Fruit fly (Drosophila melanogaster) whole organism, embryonic: Measurements from ENCODE around the gene Ir64a.

Source experiments
- BEAF-32 ChIP-seq: fragments of 200-800 bp; sonication (Bioruptor generic); optimal IDR thresholded peaks from 3 replicates; lab custom pipeline; 2017; ENCODE audit warnings: missing biosample characterization, missing genetic modification characterization, mild to moderate bottlenecking, moderate library complexity, missing genetic modification reagents
- CG1024 ChIP-seq: fragments of 200-800 bp; sonication (Bioruptor generic); IDR thresholded peaks from 2 replicates; pipeline ENCODE4 v1.3.6; 2022; ENCODE audit warnings: missing biosample characterization, missing genetic modification characterization
- CG10267 ChIP-seq: fragments of 200-800 bp; sonication (Bioruptor generic); optimal IDR thresholded peaks from 2 replicates; lab custom pipeline; 2018; ENCODE audit warnings: missing biosample characterization, mild to moderate bottlenecking, missing genetic modification characterization, moderate library complexity
- CG12659 ChIP-seq: fragments of 200-800 bp; sonication (Bioruptor generic); optimal IDR thresholded peaks from 3 replicates; lab custom pipeline; 2017; ENCODE audit warnings: mild to moderate bottlenecking, missing biosample characterization, missing genetic modification reagents, missing genetic modification characterization
- CG13424 ChIP-seq: fragments of 200-800 bp; sonication (Bioruptor generic); optimal IDR thresholded peaks from 2 replicates; lab custom pipeline; 2019; ENCODE audit warnings: missing biosample characterization, mild to moderate bottlenecking, missing genetic modification characterization, moderate library complexity
- CG15011 ChIP-seq: fragments of 200-800 bp; sonication (Bioruptor generic); optimal IDR thresholded peaks from 3 replicates; lab custom pipeline; 2018; ENCODE audit warnings: missing biosample characterization, mild to moderate bottlenecking, missing genetic modification characterization
- CG17385 ChIP-seq: fragments of 200-800 bp; sonication (Bioruptor generic); optimal IDR thresholded peaks from 3 replicates; lab custom pipeline; 2018; ENCODE audit warnings: missing biosample characterization, mild to moderate bottlenecking, missing genetic modification characterization
- CG18599 ChIP-seq: fragments of 200-800 bp; sonication (Bioruptor generic); optimal IDR thresholded peaks from 3 replicates; lab custom pipeline; 2017; ENCODE audit warnings: missing biosample characterization, missing genetic modification characterization, mild to moderate bottlenecking, moderate library complexity, missing genetic modification reagents
- CG2120 ChIP-seq: fragments of 200-800 bp; sonication (Bioruptor generic); optimal IDR thresholded peaks from 3 replicates; lab custom pipeline; 2016; ENCODE audit warnings: missing biosample characterization, missing genetic modification characterization
- CG2199 ChIP-seq: fragments of 200-800 bp; sonication (Bioruptor generic); IDR thresholded peaks from 3 replicates; pipeline ENCODE4 v1.3.6; 2022; ENCODE audit warnings: missing biosample characterization, missing genetic modification characterization
- CG2678 ChIP-seq: fragments of 200-800 bp; sonication (Bioruptor generic); optimal IDR thresholded peaks from 3 replicates; lab custom pipeline; 2019; ENCODE audit warnings: missing biosample characterization, mild to moderate bottlenecking, missing genetic modification characterization, moderate library complexity
- CG32772 ChIP-seq: fragments of 200-800 bp; sonication (Bioruptor generic); IDR thresholded peaks from 2 replicates; pipeline ENCODE4 v1.3.6; 2022; ENCODE audit warnings: missing biosample characterization, missing genetic modification characterization
- CG3281 ChIP-seq: fragments of 200-800 bp; sonication (Bioruptor generic); optimal IDR thresholded peaks from 3 replicates; lab custom pipeline; 2017; ENCODE audit warnings: missing biosample characterization, mild to moderate bottlenecking, missing genetic modification characterization
- CG33557 ChIP-seq: fragments of 200-800 bp; sonication (Bioruptor generic); optimal IDR thresholded peaks from 2 replicates; lab custom pipeline; 2019; ENCODE audit warnings: missing biosample characterization, mild to moderate bottlenecking, missing genetic modification characterization, moderate library complexity
- CG34224 ChIP-seq: fragments of 200-800 bp; sonication (Bioruptor generic); IDR thresholded peaks from 3 replicates; pipeline ENCODE4 v1.3.6; 2022; ENCODE audit warnings: missing biosample characterization, missing genetic modification characterization; ENCODE audit not compliant: partially characterized antibody
- CG3838 ChIP-seq: fragments of 200-800 bp; sonication (Bioruptor generic); optimal IDR thresholded peaks from 3 replicates; lab custom pipeline; 2016; ENCODE audit warnings: missing biosample characterization, missing genetic modification characterization
- CG7357 ChIP-seq: fragments of 200-800 bp; sonication (Bioruptor generic); IDR thresholded peaks from 3 replicates; pipeline ENCODE4 v1.3.6; 2022; ENCODE audit warnings: missing biosample characterization, missing genetic modification characterization
- CG9437 ChIP-seq: fragments of 200-800 bp; sonication (Bioruptor generic); optimal IDR thresholded peaks from 2 replicates; lab custom pipeline; 2018; ENCODE audit warnings: missing biosample characterization, mild to moderate bottlenecking, missing genetic modification characterization
- Dll ChIP-seq: fragments of 200-800 bp; sonication (Bioruptor generic); IDR thresholded peaks from 4 replicates; pipeline ENCODE4 v1.3.6; 2022; ENCODE audit warnings: missing biosample characterization, missing genetic modification characterization; ENCODE audit not compliant: partially characterized antibody
- Dp ChIP-seq: fragments of 200-800 bp; sonication (Bioruptor generic); optimal IDR thresholded peaks from 2 replicates; lab custom pipeline; 2018; ENCODE audit warnings: missing biosample characterization, mild to moderate bottlenecking, missing genetic modification characterization, moderate library complexity
- Eip74EF ChIP-seq, 2 experiments: fragments of 200-800 bp in 1 of 2; fragments of >200 bp in 1 of 2; sonication (Bioruptor generic) in 1 of 2; optimal IDR thresholded peaks; 2 replicates each; lab custom pipeline; 2017 to 2019; ENCODE audit warnings: missing biosample characterization in 2 of 2, missing genetic modification characterization in 2 of 2, mild to moderate bottlenecking in 1 of 2, moderate library complexity in 1 of 2
- Ets97D ChIP-seq: fragments of 200-800 bp; sonication (Bioruptor generic); optimal IDR thresholded peaks from 3 replicates; lab custom pipeline; 2016; ENCODE audit warnings: missing biosample characterization, missing genetic modification characterization
- HLH3B ChIP-seq: fragments of 200-800 bp; sonication (Bioruptor generic); IDR thresholded peaks from 2 replicates; pipeline ENCODE4 v1.3.6; 2022; ENCODE audit warnings: missing biosample characterization, missing genetic modification characterization
- Hmr ChIP-seq: fragments of 200-800 bp; sonication (Bioruptor generic); optimal IDR thresholded peaks from 3 replicates; lab custom pipeline; 2017; ENCODE audit warnings: mild to moderate bottlenecking, missing biosample characterization, missing genetic modification reagents, missing genetic modification characterization
- Med ChIP-seq: fragments of 200-800 bp; sonication (Bioruptor generic); peaks from one replicate; lab custom pipeline; 2016; ENCODE audit warnings: missing biosample characterization, missing genetic modification characterization, mild to moderate bottlenecking, inconsistent platforms, moderate library complexity
- Neu2 ChIP-seq: fragments of 200-800 bp; sonication (Bioruptor generic); optimal IDR thresholded peaks from 3 replicates; lab custom pipeline; 2016; ENCODE audit warnings: missing biosample characterization, missing genetic modification characterization, borderline replicate concordance
- Oli ChIP-seq: fragments of 200-800 bp; sonication (Bioruptor generic); optimal IDR thresholded peaks from 2 replicates; lab custom pipeline; 2018; ENCODE audit warnings: missing biosample characterization, mild to moderate bottlenecking, missing genetic modification characterization, moderate library complexity
- Pdp1 ChIP-seq, 2 experiments: fragments of 200-800 bp; sonication (Bioruptor generic); optimal IDR thresholded peaks; 3 replicates each; lab custom pipeline; 2016; ENCODE audit warnings: missing biosample characterization in 2 of 2, missing genetic modification characterization in 2 of 2, mild to moderate bottlenecking in 1 of 2, moderate library complexity in 1 of 2
- bsh ChIP-seq, 2 experiments: fragments of 200-800 bp; sonication (Bioruptor generic); optimal IDR thresholded peaks; 2 replicates each; lab custom pipeline; 2017 to 2018; ENCODE audit warnings: mild to moderate bottlenecking in 2 of 2, missing biosample characterization in 2 of 2, missing genetic modification characterization in 2 of 2, moderate library complexity in 1 of 2
- btn ChIP-seq: fragments of 200-800 bp; sonication (Bioruptor generic); optimal IDR thresholded peaks from 2 replicates; lab custom pipeline; 2016; ENCODE audit warnings: missing biosample characterization, missing genetic modification characterization
- cato ChIP-seq: fragments of 200-800 bp; sonication (Bioruptor generic); optimal IDR thresholded peaks from 2 replicates; lab custom pipeline; 2016; ENCODE audit warnings: missing biosample characterization, missing genetic modification characterization, borderline replicate concordance
- chif ChIP-seq, 2 experiments: fragments of 200-800 bp; sonication (Bioruptor generic); optimal IDR thresholded peaks; 3 replicates each; lab custom pipeline; 2016; ENCODE audit warnings: missing biosample characterization in 2 of 2, missing genetic modification characterization in 2 of 2
- dan ChIP-seq: fragments of 200-800 bp; sonication (Bioruptor generic); IDR thresholded peaks from 2 replicates; pipeline ENCODE4 v1.3.6; 2022; ENCODE audit warnings: missing biosample characterization, missing genetic modification characterization
- dmrt11E ChIP-seq: fragments of 200-800 bp; sonication (Bioruptor generic); optimal IDR thresholded peaks from 3 replicates; lab custom pipeline; 2018; ENCODE audit warnings: missing biosample characterization, mild to moderate bottlenecking, missing genetic modification characterization, moderate library complexity
- dysf ChIP-seq: fragments of 200-800 bp; sonication (Bioruptor generic); IDR thresholded peaks from 3 replicates; pipeline ENCODE4 v1.3.6; 2022; ENCODE audit warnings: missing biosample characterization, missing genetic modification characterization
- fd3F ChIP-seq: fragments of 200-800 bp; sonication (Bioruptor generic); optimal IDR thresholded peaks from 2 replicates; lab custom pipeline; 2018; ENCODE audit warnings: missing biosample characterization, mild to moderate bottlenecking, missing genetic modification characterization, moderate library complexity
- gem ChIP-seq: fragments of 200-800 bp; sonication (Bioruptor generic); optimal IDR thresholded peaks from 2 replicates; lab custom pipeline; 2019; ENCODE audit warnings: missing biosample characterization, mild to moderate bottlenecking, missing genetic modification characterization, moderate library complexity
- gro ChIP-seq: fragments of 200-800 bp; sonication (Bioruptor generic); optimal IDR thresholded peaks from 2 replicates; lab custom pipeline; 2016; ENCODE audit warnings: missing biosample characterization, missing genetic modification characterization
- ind ChIP-seq: fragments of 200-800 bp; sonication (Bioruptor generic); optimal IDR thresholded peaks from 3 replicates; lab custom pipeline; 2016; ENCODE audit warnings: missing biosample characterization, missing genetic modification characterization
- klu ChIP-seq: fragments of 200-800 bp; sonication (Bioruptor generic); IDR thresholded peaks from 2 replicates; pipeline ENCODE4 v1.3.6; 2022; ENCODE audit warnings: missing biosample characterization, missing genetic modification characterization
- lola ChIP-seq, 3 experiments: fragments of >200 bp in 2 of 3; fragments of 200-800 bp in 1 of 3; sonication (Bioruptor generic) in 1 of 3; optimal IDR thresholded peaks; 2 replicates each; lab custom pipeline; 2017 to 2019; ENCODE audit warnings: missing biosample characterization in 3 of 3, missing genetic modification characterization in 3 of 3, mild to moderate bottlenecking in 1 of 3, moderate library complexity in 1 of 3
- row ChIP-seq: fragments of 200-800 bp; sonication (Bioruptor generic); IDR thresholded peaks from 3 replicates; pipeline ENCODE4 v1.3.6; 2022; ENCODE audit warnings: missing biosample characterization, missing genetic modification characterization
- sima ChIP-seq: fragments of 200-800 bp; sonication (Bioruptor generic); optimal IDR thresholded peaks from 2 replicates; lab custom pipeline; 2016; ENCODE audit warnings: missing biosample characterization, missing genetic modification characterization
- sqz ChIP-seq: fragments of 200-800 bp; sonication (Bioruptor generic); optimal IDR thresholded peaks from 3 replicates; lab custom pipeline; 2018; ENCODE audit warnings: missing biosample characterization, mild to moderate bottlenecking, missing genetic modification characterization
- trem ChIP-seq: fragments of 200-800 bp; optimal IDR thresholded peaks from 3 replicates; lab custom pipeline; 2019; ENCODE audit warnings: missing biosample characterization, mild to moderate bottlenecking, missing genetic modification characterization, moderate library complexity
- tup ChIP-seq: fragments of 200-800 bp; sonication (Bioruptor generic); optimal IDR thresholded peaks from 2 replicates; lab custom pipeline; 2016; ENCODE audit warnings: missing biosample characterization, mild to moderate bottlenecking, missing genetic modification characterization, moderate library complexity
- twi ChIP-seq: fragments of 200-800 bp; optimal IDR thresholded peaks from 2 replicates; lab custom pipeline; 2019; ENCODE audit warnings: missing biosample characterization, mild to moderate bottlenecking, missing genetic modification characterization, moderate library complexity

Gene Ir64a

DNA sequence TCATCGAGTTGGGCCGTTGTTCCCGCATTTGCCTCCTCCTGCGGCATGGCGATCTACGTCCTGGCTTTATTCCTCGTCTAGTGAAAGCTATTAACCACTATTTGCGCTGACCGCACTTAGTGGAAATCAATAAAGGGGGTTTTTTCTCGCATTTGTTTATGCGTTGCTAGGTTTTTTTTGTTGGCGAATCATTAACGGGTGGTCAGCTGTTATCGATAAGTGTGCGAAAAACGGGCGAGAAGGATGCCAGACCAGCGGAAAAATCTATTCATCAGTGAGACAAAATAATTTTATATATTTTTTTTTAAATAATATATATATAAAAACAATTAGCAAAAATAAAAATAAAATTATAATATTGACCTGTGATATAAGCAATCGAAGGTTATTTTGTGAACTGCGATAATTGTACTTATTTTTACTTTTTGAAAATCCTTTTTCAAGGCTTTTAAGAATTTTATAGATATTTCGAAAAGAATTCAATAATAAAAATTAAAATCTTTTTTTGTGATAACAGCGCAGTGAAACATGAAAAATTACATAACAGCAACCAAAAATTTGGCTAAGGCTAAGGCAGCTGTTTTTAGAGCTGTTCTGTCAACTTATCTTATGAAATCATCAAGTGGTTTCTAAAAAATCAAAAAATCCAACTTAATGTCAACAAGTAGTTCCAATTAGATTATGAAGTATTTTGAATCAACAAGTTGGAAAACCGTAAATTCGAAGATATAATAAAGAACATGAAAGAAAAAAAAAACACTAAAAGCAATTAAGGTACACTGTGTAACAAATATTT, 23.2 kb downstream of the Ir64a start, which contains the start of gene Klp64D (continued):
- TF ChIP-seq sima: no peak
- peak; percentile 56 for TF ChIP-seq CG2678 (tag; lab: Kevin White, UChicago)
- peak; percentile 3 for TF ChIP-seq Hmr (GFP tag; lab: Kevin White, UChicago)
- no peak for TF ChIP-seq CG7357
- peak; percentile 12 for TF ChIP-seq CG3281 (GFP tag; lab: Kevin White, UChicago)
- TF ChIP-seq CG12659 (GFP tag; lab: Kevin White, UChicago): peak; percentile 36
- TF ChIP-seq Dp (GFP tag; lab: Kevin White, UChicago): peak; percentile 12
- TF ChIP-seq CG34224 (GFP tag; lab: Robert Waterston, UW): peak; percentile 48
- TF ChIP-seq bsh (GFP tag; optimal IDR thresholded peaks at IDR 0.05; lab: Kevin White, UChicago): peak in 1 of 2 experiments; percentile 7
- no peak for TF ChIP-seq Neu2 (GFP tag; lab: Kevin White, UChicago)
- TF ChIP-seq CG13424 (tag; lab: Kevin White, UChicago): peak; percentile 58
- no peak for TF ChIP-seq CG2199
- no peak for TF ChIP-seq Ets97D (GFP tag; lab: Kevin White, UChicago)
- TF ChIP-seq Eip74EF (GFP tag; optimal IDR thresholded peaks at IDR 0.05; lab: Kevin White, UChicago): no peak
- no peak for TF ChIP-seq btn (GFP tag; lab: Kevin White, UChicago)
- TF ChIP-seq cato: no peak
- TF ChIP-seq BEAF-32 (GFP tag; lab: Kevin White, UChicago): peak; percentile 14
- peak; percentile 58 for TF ChIP-seq gem (tag; lab: Kevin White, UChicago)
- no peak for TF ChIP-seq dan
- TF ChIP-seq CG9437 (GFP tag; lab: Kevin White, UChicago): no peak
- peak; percentile 3 for TF ChIP-seq trem (tag; lab: Kevin White, UChicago)
- TF ChIP-seq gro (GFP tag; lab: Kevin White, UChicago): no peak
- peak; percentile 39 for TF ChIP-seq dmrt11E
- 0 out of 3 replicates have a peak, but pooled peaks have one; percentile 32 for TF ChIP-seq dysf (GFP tag; lab: Robert Waterston, UW)
- peak; percentile 44; the same call in 1 of the 2 replicates for TF ChIP-seq CG32772 (GFP tag; lab: Robert Waterston, UW)
- peak; percentile 25 for TF ChIP-seq fd3F (GFP tag; lab: Kevin White, UChicago)
- no peak for TF ChIP-seq CG15011
- TF ChIP-seq HLH3B (GFP tag; lab: Robert Waterston, UW): no peak
- TF ChIP-seq CG18599 (GFP tag; lab: Kevin White, UChicago): peak; percentile 53
- no peak for TF ChIP-seq CG3838 (GFP tag; lab: Kevin White, UChicago)
- no peak for TF ChIP-seq CG17385
- TF ChIP-seq CG33557 (GFP tag; lab: Kevin White, UChicago): peak; percentile 3
- TF ChIP-seq klu: no peak
- TF ChIP-seq Pdp1 (GFP tag; optimal IDR thresholded peaks at IDR 0.05; lab: Kevin White, UChicago): peak in 1 of 2 experiments; percentile 36
- TF ChIP-seq sqz (GFP tag; lab: Kevin White, UChicago): peak; percentile 83
- TF ChIP-seq lola (GFP tag; optimal IDR thresholded peaks at IDR 0.05; lab: Kevin White, UChicago): no peak
- no peak for TF ChIP-seq Oli (tag; lab: Kevin White, UChicago)
- peak; percentile 55; the same call in 3 of the 4 replicates for TF ChIP-seq Dll
- TF ChIP-seq CG1024: no peak
- peak; percentile 70 for TF ChIP-seq Med (GFP tag; lab: Kevin White, UChicago)
- peak; percentile 14 for TF ChIP-seq twi
- no peak for TF ChIP-seq chif (GFP tag; optimal IDR thresholded peaks at IDR 0.05; lab: Kevin White, UChicago)
- peak; percentile 6 for TF ChIP-seq CG2120 (GFP tag; lab: Kevin White, UChicago)
- no peak for TF ChIP-seq tup (GFP tag; lab: Kevin White, UChicago)
- TF ChIP-seq row (GFP tag; lab: Robert Waterston, UW): peak; percentile 64
- peak; percentile 33 for TF ChIP-seq CG10267 (tag; lab: Kevin White, UChicago)
- TF ChIP-seq ind: peak; percentile 14
